Worm (Caenorhabditis elegans) whole organism, L1 larva: ENCODE results near the gene Y39F10C.1.

Experiments used
- fkh-8 ChIP-seq: sonication (generic microtip); optimal IDR thresholded peaks from 2 replicates; lab custom pipeline; 2016; ENCODE audit warnings: mild to moderate bottlenecking, missing genetic modification characterization, missing compliant biosample characterization
- nhr-237 ChIP-seq: fragments of 150-350 bp; optimal IDR thresholded peaks from 2 replicates; lab custom pipeline; 2014; ENCODE audit warnings: missing biosample characterization, missing genetic modification characterization
- unc-86 ChIP-seq: sonication (generic microtip); optimal IDR thresholded peaks from 2 replicates; lab custom pipeline; 2016; ENCODE audit warnings: missing genetic modification characterization, missing compliant biosample characterization
- zag-1 ChIP-seq: fragments of 150-350 bp; optimal IDR thresholded peaks from 2 replicates; lab custom pipeline; 2014; ENCODE audit warnings: missing biosample characterization, missing genetic modification characterization

DNA sequence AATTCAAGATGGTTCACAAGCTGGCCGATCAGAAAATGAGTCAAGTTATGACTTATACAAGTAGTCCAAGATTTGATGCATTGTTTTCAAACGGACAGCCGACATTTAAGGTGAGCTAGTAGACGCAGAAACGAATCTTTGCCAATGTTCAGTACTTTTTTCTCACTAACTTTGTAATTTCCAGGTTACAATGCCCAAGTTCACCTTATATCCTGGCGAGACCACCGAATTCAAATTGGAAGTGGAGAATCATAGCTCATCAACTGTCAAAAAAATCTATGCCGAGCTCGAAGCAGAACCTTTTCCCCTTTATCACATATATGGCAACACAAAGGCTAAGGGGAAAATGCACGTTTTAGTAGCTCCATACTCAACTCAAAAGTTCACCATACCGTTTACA is 47.5 kb upstream of the Y39F10C.1 start:
- TF ChIP-seq fkh-8 (tag; lab: Kevin White, UChicago) (no peak), zag-1 (tag; lab: Kevin White, UChicago) (no peak), nhr-237 (no peak), unc-86 (no peak)
